Fruit fly (Drosophila melanogaster) whole organism, adult: ENCODE measurements around the gene Acp26Ab.

ENCODE experiments used
- CG11617 ChIP-seq: fragments of 200-800 bp; sonication (Bioruptor generic); optimal IDR thresholded peaks from 2 replicates; lab custom pipeline; 2017; ENCODE audit warnings: mild to moderate bottlenecking, missing biosample characterization, missing genetic modification reagents, missing genetic modification characterization
- CG12768 ChIP-seq: fragments of 200-800 bp; sonication (Bioruptor generic); optimal IDR thresholded peaks from 2 replicates; lab custom pipeline; 2017; ENCODE audit warnings: missing biosample characterization, missing genetic modification characterization, mild to moderate bottlenecking, moderate library complexity, missing genetic modification reagents
- CG14711 ChIP-seq: fragments of 200-800 bp; sonication (Bioruptor generic); optimal IDR thresholded peaks from 2 replicates; lab custom pipeline; 2018; ENCODE audit warnings: missing biosample characterization, mild to moderate bottlenecking, missing genetic modification characterization, moderate library complexity
- CG1620 ChIP-seq: fragments of 200-800 bp; sonication (Bioruptor generic); optimal IDR thresholded peaks from 2 replicates; lab custom pipeline; 2016; ENCODE audit warnings: missing biosample characterization, missing genetic modification characterization
- CG33017 ChIP-seq: fragments of 200-800 bp; sonication (Bioruptor generic); optimal IDR thresholded peaks from 2 replicates; lab custom pipeline; 2018; ENCODE audit warnings: missing biosample characterization, mild to moderate bottlenecking, missing genetic modification characterization, moderate library complexity
- CG5204 ChIP-seq: fragments of 200-800 bp; sonication (Bioruptor generic); optimal IDR thresholded peaks from 2 replicates; lab custom pipeline; 2016; ENCODE audit warnings: missing biosample characterization, missing genetic modification characterization
- CG7045 ChIP-seq: fragments of 200-800 bp; sonication (Bioruptor generic); optimal IDR thresholded peaks from 2 replicates; lab custom pipeline; 2017; ENCODE audit warnings: missing biosample characterization, mild to moderate bottlenecking, missing genetic modification characterization
- CG7101 ChIP-seq: fragments of 200-800 bp; sonication (Bioruptor generic); optimal IDR thresholded peaks from 2 replicates; lab custom pipeline; 2018; ENCODE audit warnings: missing biosample characterization, mild to moderate bottlenecking, missing genetic modification characterization, moderate library complexity
- Clk ChIP-seq: fragments of 200-800 bp; sonication (Bioruptor generic); optimal IDR thresholded peaks from 2 replicates; lab custom pipeline; 2017; ENCODE audit warnings: missing biosample characterization, missing genetic modification characterization
- Crg-1 ChIP-seq: fragments of 200-800 bp; sonication (Bioruptor generic); optimal IDR thresholded peaks from 2 replicates; lab custom pipeline; 2016; ENCODE audit warnings: missing biosample characterization, missing genetic modification characterization
- Hr96 ChIP-seq: fragments of 200-800 bp; sonication (Bioruptor generic); optimal IDR thresholded peaks from 2 replicates; lab custom pipeline; 2016; ENCODE audit warnings: missing biosample characterization, missing genetic modification characterization
- Mnt ChIP-seq: fragments of 200-800 bp; sonication (Bioruptor generic); optimal IDR thresholded peaks from 2 replicates; lab custom pipeline; 2016; ENCODE audit warnings: missing biosample characterization, mild to moderate bottlenecking, missing genetic modification characterization
- bab1 ChIP-seq: fragments of 200-800 bp; sonication (Bioruptor generic); optimal IDR thresholded peaks from 3 replicates; lab custom pipeline; 2019; ENCODE audit warnings: missing biosample characterization, mild to moderate bottlenecking, missing genetic modification characterization, moderate library complexity
- cic ChIP-seq: fragments of 200-800 bp; sonication (Bioruptor generic); optimal IDR thresholded peaks from 2 replicates; lab custom pipeline; 2017; ENCODE audit warnings: missing biosample characterization, mild to moderate bottlenecking, missing genetic modification characterization, moderate library complexity
- cnc ChIP-seq, 2 experiments: fragments of >200 bp; optimal IDR thresholded peaks; 2 replicates each; lab custom pipeline; 2017
- kay ChIP-seq: fragments of 200-800 bp; sonication (Bioruptor generic); peaks from one replicate; lab custom pipeline; 2016; ENCODE audit warnings: missing biosample characterization, missing genetic modification characterization, borderline replicate concordance
- ovo ChIP-seq: fragments of 200-800 bp; sonication (Bioruptor generic); optimal IDR thresholded peaks from 2 replicates; lab custom pipeline; 2016; ENCODE audit warnings: missing biosample characterization, missing genetic modification characterization
- pad ChIP-seq: fragments of 200-800 bp; sonication (Bioruptor generic); optimal IDR thresholded peaks from 3 replicates; lab custom pipeline; 2017; ENCODE audit warnings: missing biosample characterization, missing genetic modification characterization, mild to moderate bottlenecking, moderate library complexity, missing genetic modification reagents
- tj ChIP-seq: fragments of 200-800 bp; sonication (Bioruptor generic); optimal IDR thresholded peaks from 3 replicates; lab custom pipeline; 2017; ENCODE audit warnings: missing biosample characterization, mild to moderate bottlenecking, missing genetic modification characterization, moderate library complexity
- toe ChIP-seq: fragments of 200-800 bp; sonication (Bioruptor generic); optimal IDR thresholded peaks from 2 replicates; lab custom pipeline; 2016; ENCODE audit warnings: missing biosample characterization, missing genetic modification characterization

The Acp26Ab gene

DNA sequence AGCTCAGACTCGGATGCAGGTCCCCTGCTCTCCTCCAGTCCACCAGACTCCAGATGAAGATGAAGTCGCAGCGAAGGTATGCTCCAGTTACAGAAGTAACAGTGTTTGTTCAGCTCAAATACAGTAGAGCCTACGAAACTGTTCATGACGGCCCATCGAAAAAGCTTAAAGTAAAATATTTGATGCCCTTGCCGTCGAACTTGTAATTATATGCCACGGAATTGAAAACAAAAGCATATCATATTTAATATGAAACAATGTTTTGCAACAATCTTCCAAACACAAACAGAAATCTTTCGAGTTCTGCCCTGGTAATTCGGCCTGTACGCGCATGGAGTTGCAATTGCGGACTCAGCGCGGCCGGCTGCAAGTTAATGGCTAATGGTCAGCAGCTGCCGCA lies 11.5 kb downstream of the Acp26Ab start:
- no peak for TF ChIP-seq pad (GFP tag; lab: Kevin White, UChicago)
- no peak for TF ChIP-seq kay
- TF ChIP-seq ovo (GFP tag; lab: Kevin White, UChicago), result no peak
- no peak for TF ChIP-seq toe
- TF ChIP-seq CG12768 (GFP tag; lab: Kevin White, UChicago), result no peak
- TF ChIP-seq CG5204 (GFP tag; lab: Kevin White, UChicago), result no peak
- TF ChIP-seq CG7045 (GFP tag; lab: Kevin White, UChicago), result no peak
- no peak for TF ChIP-seq CG1620
- no peak for TF ChIP-seq tj (GFP tag; lab: Kevin White, UChicago)
- TF ChIP-seq CG14711 (tag; lab: Kevin White, UChicago), result no peak

DNA sequence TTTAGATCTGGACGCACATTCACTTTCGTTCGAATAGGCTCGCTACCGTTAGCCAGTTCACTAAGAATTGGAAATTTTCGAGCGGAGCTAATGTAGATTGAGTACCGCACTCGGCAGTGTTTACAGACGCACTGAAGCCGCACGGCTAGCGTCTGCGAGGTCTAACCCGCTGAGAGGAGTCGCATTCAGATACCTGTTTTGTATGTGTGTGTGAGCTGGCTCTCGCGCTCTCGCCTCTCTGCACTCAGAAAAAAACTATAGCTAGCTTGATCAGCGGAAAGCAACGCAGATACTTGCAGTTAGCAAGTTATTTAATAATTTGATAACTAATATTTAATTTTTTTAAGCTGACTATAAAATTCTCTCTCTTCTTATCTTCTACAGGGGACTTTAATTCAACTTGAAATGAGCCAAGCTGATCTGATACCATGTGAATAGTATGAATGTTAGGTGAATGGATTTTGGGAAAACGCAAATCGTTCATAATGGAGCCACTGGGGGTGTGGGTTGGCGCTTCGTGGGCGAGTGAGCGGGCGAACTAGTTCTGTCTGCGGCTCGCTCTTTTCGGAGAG lies 13.2 kb downstream of the Acp26Ab start, which contains the start of gene rau:
Gene rau (minus strand): TSS at position 136 of the 572 bp plus-strand sequence.
- TF ChIP-seq ovo (GFP tag; lab: Kevin White, UChicago) (no peak), CG1620 (no peak), cic (GFP tag; lab: Kevin White, UChicago) (no peak), kay (no peak), CG12768 (GFP tag; lab: Kevin White, UChicago) (peak; percentile 37), Mnt (GFP tag; lab: Kevin White, UChicago) (peak; percentile 23), CG33017 (tag; lab: Kevin White, UChicago) (peak; percentile 25), bab1 (GFP tag; lab: Kevin White, UChicago) (peak; percentile 69), Clk (GFP tag; lab: Kevin White, UChicago) (no peak), CG7045 (GFP tag; lab: Kevin White, UChicago) (peak; percentile 39), CG7101 (peak; percentile 62), CG5204 (GFP tag; lab: Kevin White, UChicago) (peak; percentile 46), Crg-1 (GFP tag; lab: Kevin White, UChicago) (peak; percentile 28), tj (GFP tag; lab: Kevin White, UChicago) (peak; percentile 84), CG11617 (GFP tag; lab: Kevin White, UChicago) (peak; percentile 32), CG14711 (tag; lab: Kevin White, UChicago) (peak; percentile 48), toe (peak; percentile 49), cnc (optimal IDR thresholded peaks at IDR 0.05; lab: Kevin White, UChicago) (no peak), pad (GFP tag; lab: Kevin White, UChicago) (peak; percentile 34), Hr96 (GFP tag; lab: Kevin White, UChicago) (no peak)

DNA sequence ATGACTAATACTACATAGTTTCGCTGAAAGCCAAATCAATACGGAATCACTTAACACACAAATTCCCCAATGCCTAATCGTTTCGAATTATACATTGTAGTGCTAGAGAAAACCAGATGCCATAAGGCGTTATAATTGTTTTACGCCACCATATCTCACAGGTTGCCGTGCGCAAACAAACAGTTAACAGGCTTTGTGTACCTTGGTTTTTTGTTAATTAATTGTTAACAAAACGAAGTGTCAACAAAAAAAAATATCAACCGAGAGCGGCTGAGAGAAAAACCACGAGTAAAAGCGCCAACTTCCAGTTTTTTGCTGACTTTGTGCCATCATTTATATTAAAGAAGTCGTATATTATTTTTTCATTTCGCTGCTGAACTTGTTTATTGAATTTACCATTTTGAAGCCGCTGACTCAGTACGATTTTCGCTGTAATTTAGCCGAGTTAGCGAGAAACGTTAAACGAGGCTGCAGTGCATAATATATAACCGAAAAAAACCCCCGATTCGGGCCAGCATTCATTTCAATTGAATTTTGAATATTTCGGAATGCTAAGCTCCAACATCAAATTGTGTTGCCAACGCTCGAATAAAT lies 16.1 kb downstream of the Acp26Ab start:
- TF ChIP-seq tj (GFP tag; lab: Kevin White, UChicago) (peak; percentile 98), CG7101 (peak; percentile 81), cic (GFP tag; lab: Kevin White, UChicago) (peak; percentile 72), ovo (GFP tag; lab: Kevin White, UChicago) (peak; percentile 76), bab1 (GFP tag; lab: Kevin White, UChicago) (no peak), CG12768 (GFP tag; lab: Kevin White, UChicago) (peak; percentile 54), CG5204 (GFP tag; lab: Kevin White, UChicago) (peak; percentile 49), CG11617 (GFP tag; lab: Kevin White, UChicago) (peak; percentile 64), pad (GFP tag; lab: Kevin White, UChicago) (peak; percentile 28), Mnt (GFP tag; lab: Kevin White, UChicago) (peak; percentile 50), cnc (optimal IDR thresholded peaks at IDR 0.05; lab: Kevin White, UChicago) (no peak), kay (peak; percentile 70), Clk (GFP tag; lab: Kevin White, UChicago) (no peak), CG7045 (GFP tag; lab: Kevin White, UChicago) (peak; percentile 90), Hr96 (GFP tag; lab: Kevin White, UChicago) (peak; percentile 43), CG1620 (peak; percentile 41), toe (peak; percentile 32), Crg-1 (GFP tag; lab: Kevin White, UChicago) (peak; percentile 72), CG33017 (tag; lab: Kevin White, UChicago) (peak; percentile 66), CG14711 (tag; lab: Kevin White, UChicago) (peak; percentile 72)

DNA sequence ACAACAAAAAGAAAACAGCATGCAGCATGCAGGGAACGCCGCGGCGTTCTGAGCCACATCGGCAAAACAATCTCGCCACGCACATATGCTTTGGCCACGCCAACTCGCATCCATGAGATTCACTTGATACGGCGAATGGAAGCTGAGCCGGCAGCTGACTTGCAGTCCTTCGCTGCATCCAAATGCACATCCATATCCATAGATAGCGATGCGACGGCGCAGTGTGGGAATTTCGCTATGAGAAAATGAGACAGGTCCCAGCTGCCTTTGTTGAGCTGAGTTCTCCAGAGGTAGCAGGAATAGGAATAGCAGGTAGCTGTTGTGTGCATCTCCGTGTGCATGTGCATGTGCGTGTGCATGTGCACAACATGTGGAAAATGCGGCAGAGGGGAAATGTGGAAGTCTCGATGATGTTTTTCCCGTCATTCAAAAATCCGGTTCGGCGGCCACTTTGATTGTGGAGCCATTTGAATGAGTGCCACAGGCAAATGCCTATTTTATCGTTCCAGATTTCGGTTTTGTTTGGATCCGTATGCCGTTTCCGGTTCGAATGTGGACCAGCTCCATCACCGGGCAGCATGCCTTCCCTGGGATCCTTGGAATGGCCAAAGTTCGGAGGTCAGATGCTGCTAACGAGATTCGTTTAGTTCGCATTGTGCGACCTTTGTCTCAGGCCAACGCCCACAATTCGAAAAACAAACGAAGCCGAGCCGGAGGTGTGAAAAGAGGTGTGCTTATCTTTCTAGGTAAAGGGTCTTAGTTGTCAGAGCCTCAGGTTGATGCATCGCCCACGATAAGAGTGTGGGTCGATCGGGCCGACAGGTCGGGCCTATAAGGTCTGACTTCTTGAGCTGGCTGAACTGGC lies 21.6 kb downstream of the Acp26Ab start:
- TF ChIP-seq CG5204 (GFP tag; lab: Kevin White, UChicago) (no peak), cnc (optimal IDR thresholded peaks at IDR 0.05; lab: Kevin White, UChicago) (no peak), CG12768 (GFP tag; lab: Kevin White, UChicago) (no peak), kay (no peak), pad (GFP tag; lab: Kevin White, UChicago) (no peak), tj (GFP tag; lab: Kevin White, UChicago) (no peak), CG14711 (tag; lab: Kevin White, UChicago) (no peak), CG33017 (tag; lab: Kevin White, UChicago) (no peak), CG1620 (no peak), bab1 (GFP tag; lab: Kevin White, UChicago) (no peak), ovo (GFP tag; lab: Kevin White, UChicago) (no peak), Crg-1 (GFP tag; lab: Kevin White, UChicago) (no peak), toe (no peak), cic (GFP tag; lab: Kevin White, UChicago) (no peak), CG7045 (GFP tag; lab: Kevin White, UChicago) (no peak), Clk (GFP tag; lab: Kevin White, UChicago) (no peak)
